Fruit fly (Drosophila melanogaster) whole organism, prepupa: ENCODE results near the gene mtTFB2.

Experiments used
- Blimp-1 ChIP-seq: fragments of 200-800 bp; sonication (Bioruptor generic); optimal IDR thresholded peaks from 3 replicates; lab custom pipeline; 2017; ENCODE audit warnings: missing biosample characterization, missing genetic modification characterization, mild to moderate bottlenecking, moderate library complexity, missing genetic modification reagents
- CG10631 ChIP-seq: fragments of 200-800 bp; sonication (Bioruptor generic); optimal IDR thresholded peaks from 2 replicates; lab custom pipeline; 2016; ENCODE audit warnings: missing biosample characterization, missing genetic modification characterization
- CG10669 ChIP-seq: fragments of 200-800 bp; sonication (Bioruptor generic); optimal IDR thresholded peaks from 3 replicates; lab custom pipeline; 2018; ENCODE audit warnings: missing biosample characterization, mild to moderate bottlenecking, missing genetic modification characterization, moderate library complexity
- CG11902 ChIP-seq: fragments of 200-800 bp; sonication (Bioruptor generic); optimal IDR thresholded peaks from 3 replicates; lab custom pipeline; 2016; ENCODE audit warnings: missing biosample characterization, missing genetic modification characterization
- CG3032 ChIP-seq: fragments of 200-800 bp; optimal IDR thresholded peaks from 2 replicates; lab custom pipeline; 2019; ENCODE audit warnings: missing biosample characterization, mild to moderate bottlenecking, missing genetic modification characterization, moderate library complexity
- CG31627 ChIP-seq: fragments of 200-800 bp; sonication (Bioruptor generic); optimal IDR thresholded peaks from 3 replicates; lab custom pipeline; 2016; ENCODE audit warnings: missing biosample characterization, missing genetic modification characterization
- CG32006 ChIP-seq: fragments of 200-800 bp; sonication (Bioruptor generic); optimal IDR thresholded peaks from 3 replicates; lab custom pipeline; 2017; ENCODE audit warnings: missing biosample characterization, mild to moderate bottlenecking, missing genetic modification characterization
- CG34406 ChIP-seq: fragments of 200-800 bp; sonication (Bioruptor generic); optimal IDR thresholded peaks from 3 replicates; lab custom pipeline; 2016; ENCODE audit warnings: missing biosample characterization, missing genetic modification characterization
- CG3919 ChIP-seq: fragments of 200-800 bp; sonication (Bioruptor generic); optimal IDR thresholded peaks from 3 replicates; lab custom pipeline; 2016; ENCODE audit warnings: missing biosample characterization, missing genetic modification characterization
- CG6163 ChIP-seq: fragments of 200-800 bp; sonication (Bioruptor generic); IDR thresholded peaks from 3 replicates; pipeline ENCODE4 v1.3.6; 2022; ENCODE audit warnings: missing biosample characterization, missing genetic modification characterization
- CG6792 ChIP-seq: fragments of 200-800 bp; sonication (Bioruptor generic); optimal IDR thresholded peaks from 3 replicates; lab custom pipeline; 2016; ENCODE audit warnings: missing biosample characterization, missing genetic modification characterization
- CG6808 ChIP-seq: fragments of 200-800 bp; sonication (Bioruptor generic); optimal IDR thresholded peaks from 3 replicates; lab custom pipeline; 2017; ENCODE audit warnings: missing biosample characterization, missing genetic modification characterization, mild to moderate bottlenecking, moderate library complexity, missing genetic modification reagents
- CG6854 ChIP-seq: fragments of 200-800 bp; sonication (Bioruptor generic); optimal IDR thresholded peaks from 2 replicates; lab custom pipeline; 2017; ENCODE audit warnings: missing biosample characterization, mild to moderate bottlenecking, missing genetic modification characterization
- CG7368 ChIP-seq: fragments of 200-800 bp; sonication (Bioruptor generic); optimal IDR thresholded peaks from 3 replicates; lab custom pipeline; 2016; ENCODE audit warnings: missing biosample characterization, missing genetic modification characterization
- CG8119 ChIP-seq: fragments of 200-800 bp; sonication (Bioruptor generic); IDR thresholded peaks from 3 replicates; pipeline ENCODE4 v1.3.6; 2022; ENCODE audit warnings: missing biosample characterization, missing genetic modification characterization
- CG8632 ChIP-seq: fragments of 200-800 bp; sonication (Bioruptor generic); optimal IDR thresholded peaks from 3 replicates; lab custom pipeline; 2016; ENCODE audit warnings: missing biosample characterization, missing genetic modification characterization
- Eip78C ChIP-seq: fragments of 200-800 bp; sonication (Bioruptor generic); peaks from one replicate; lab custom pipeline; 2016; ENCODE audit warnings: missing biosample characterization, missing genetic modification characterization
- Eip93F ChIP-seq: fragments of 200-800 bp; sonication (Bioruptor generic); optimal IDR thresholded peaks from 2 replicates; lab custom pipeline; 2016; ENCODE audit warnings: missing biosample characterization, mild to moderate bottlenecking, missing genetic modification characterization
- Ets21C ChIP-seq: fragments of 200-800 bp; sonication (Bioruptor generic); optimal IDR thresholded peaks from 3 replicates; lab custom pipeline; 2016; ENCODE audit warnings: missing biosample characterization, missing genetic modification characterization
- Gug ChIP-seq: fragments of 200-800 bp; sonication (Bioruptor generic); IDR thresholded peaks from 2 replicates; pipeline ENCODE4 v1.3.6; 2022; ENCODE audit warnings: missing biosample characterization, missing genetic modification characterization
- Hr38 ChIP-seq: sonication (Bioruptor generic); optimal IDR thresholded peaks from 2 replicates; lab custom pipeline; 2016; ENCODE audit warnings: missing biosample characterization, missing genetic modification characterization
- Hr39 ChIP-seq: fragments of 200-800 bp; sonication (Bioruptor generic); optimal IDR thresholded peaks from 2 replicates; lab custom pipeline; 2016; ENCODE audit warnings: missing biosample characterization, missing genetic modification characterization
- Lpt ChIP-seq: fragments of 200-800 bp; sonication (Bioruptor generic); optimal IDR thresholded peaks from 3 replicates; lab custom pipeline; 2016; ENCODE audit warnings: missing biosample characterization, missing genetic modification characterization
- OdsH ChIP-seq: fragments of 200-800 bp; sonication (Bioruptor generic); optimal IDR thresholded peaks from 3 replicates; lab custom pipeline; 2016; ENCODE audit warnings: missing biosample characterization, missing genetic modification characterization
- Sox102F ChIP-seq: fragments of 200-800 bp; sonication (Bioruptor generic); optimal IDR thresholded peaks from 2 replicates; lab custom pipeline; 2016; ENCODE audit warnings: missing biosample characterization, mild to moderate bottlenecking, missing genetic modification characterization
- Sox14 ChIP-seq: fragments of 200-800 bp; sonication (Bioruptor generic); optimal IDR thresholded peaks from 3 replicates; lab custom pipeline; 2016; ENCODE audit warnings: missing biosample characterization, missing genetic modification characterization
- achi ChIP-seq: fragments of 200-800 bp; sonication (Bioruptor generic); optimal IDR thresholded peaks from 3 replicates; lab custom pipeline; 2016; ENCODE audit warnings: missing biosample characterization, missing genetic modification characterization
- acj6 ChIP-seq: fragments of 200-800 bp; sonication (Bioruptor generic); optimal IDR thresholded peaks from 3 replicates; lab custom pipeline; 2016; ENCODE audit warnings: missing biosample characterization, missing genetic modification characterization
- cyc ChIP-seq: fragments of 200-800 bp; sonication (Bioruptor generic); optimal IDR thresholded peaks from 3 replicates; lab custom pipeline; 2016; ENCODE audit warnings: missing biosample characterization, missing genetic modification characterization
- dac ChIP-seq: fragments of 200-800 bp; sonication (Bioruptor generic); optimal IDR thresholded peaks from 2 replicates; lab custom pipeline; 2017; ENCODE audit warnings: missing biosample characterization, mild to moderate bottlenecking, missing genetic modification characterization
- eg ChIP-seq: fragments of 200-800 bp; sonication (Bioruptor generic); IDR thresholded peaks from 3 replicates; pipeline ENCODE4 v1.3.6; 2022; ENCODE audit warnings: missing biosample characterization, missing genetic modification characterization
- esn ChIP-seq: fragments of 200-800 bp; sonication (Bioruptor generic); optimal IDR thresholded peaks from 2 replicates; lab custom pipeline; 2016; ENCODE audit warnings: missing biosample characterization, mild to moderate bottlenecking, missing genetic modification characterization, moderate library complexity
- fd59A ChIP-seq: fragments of 200-800 bp; sonication (Bioruptor generic); optimal IDR thresholded peaks from 2 replicates; lab custom pipeline; 2017; ENCODE audit warnings: missing biosample characterization, mild to moderate bottlenecking, missing genetic modification characterization, missing genetic modification reagents
- fd85E ChIP-seq: fragments of 200-800 bp; sonication (Bioruptor generic); optimal IDR thresholded peaks from 3 replicates; lab custom pipeline; 2016; ENCODE audit warnings: missing biosample characterization, missing genetic modification characterization
- fkh ChIP-seq: fragments of 200-800 bp; sonication (Bioruptor generic); optimal IDR thresholded peaks from 3 replicates; lab custom pipeline; 2017; ENCODE audit warnings: missing biosample characterization, mild to moderate bottlenecking, missing genetic modification characterization, moderate library complexity
- pdm3 ChIP-seq: fragments of 200-800 bp; sonication (Bioruptor generic); optimal IDR thresholded peaks from 3 replicates; lab custom pipeline; 2016; ENCODE audit warnings: missing biosample characterization, missing genetic modification characterization
- salr ChIP-seq, 2 experiments: fragments of 200-800 bp; sonication (Bioruptor generic); optimal IDR thresholded peaks; 3 replicates each; lab custom pipeline; 2016 to 2018; ENCODE audit warnings: missing biosample characterization in 2 of 2, missing genetic modification characterization in 2 of 2, mild to moderate bottlenecking in 1 of 2
- svp ChIP-seq: fragments of 200-800 bp; sonication (Bioruptor generic); peaks from one replicate; lab custom pipeline; 2016; ENCODE audit warnings: missing biosample characterization, missing genetic modification characterization
- vri ChIP-seq: fragments of 200-800 bp; sonication (Bioruptor generic); optimal IDR thresholded peaks from 3 replicates; lab custom pipeline; 2016; ENCODE audit warnings: missing biosample characterization, mild to moderate bottlenecking, missing genetic modification characterization

mtTFB2 gene

dm6 chr3R:10035765-10036164 is 9.6 kb upstream of the mtTFB2 start:
- TF ChIP-seq CG11902 (GFP tag; lab: Kevin White, UChicago) (no peak), CG8119 (GFP tag; lab: Robert Waterston, UW) (no peak), pdm3 (GFP tag; lab: Kevin White, UChicago) (no peak), CG31627 (GFP tag; lab: Kevin White, UChicago) (no peak), Gug (GFP tag; lab: Robert Waterston, UW) (no peak), svp (GFP tag; lab: Kevin White, UChicago) (peak; percentile 54), CG6854 (no peak), CG3032 (tag; lab: Kevin White, UChicago) (no peak), fkh (GFP tag; lab: Kevin White, UChicago) (peak; percentile 14), CG10669 (GFP tag; lab: Kevin White, UChicago) (no peak), Eip93F (GFP tag; lab: Kevin White, UChicago) (peak; percentile 35)

dm6 chr3R:10039188-10039587 is 6.2 kb upstream of the mtTFB2 start:
- no peak for TF ChIP-seq esn
- no peak for TF ChIP-seq CG34406
- TF ChIP-seq Sox14 (GFP tag; lab: Kevin White, UChicago), result peak; percentile 66
- peak; percentile 8 for TF ChIP-seq svp (GFP tag; lab: Kevin White, UChicago)
- TF ChIP-seq CG8632, result no peak
- peak; percentile 27 for TF ChIP-seq Eip93F (GFP tag; lab: Kevin White, UChicago)
- TF ChIP-seq cyc (GFP tag; lab: Kevin White, UChicago), result no peak
- no peak for TF ChIP-seq CG7368
- TF ChIP-seq acj6 (GFP tag; lab: Kevin White, UChicago), result no peak
- TF ChIP-seq CG32006 (GFP tag; lab: Kevin White, UChicago), result no peak
- no peak for TF ChIP-seq Lpt
- TF ChIP-seq, all 60 proteins: peak for 3

dm6 chr3R:10040505-10040904 is 4.9 kb upstream of the mtTFB2 start:
- no peak for TF ChIP-seq CG11902 (GFP tag; lab: Kevin White, UChicago)
- TF ChIP-seq Eip93F (GFP tag; lab: Kevin White, UChicago), result peak; percentile 60
- no peak for TF ChIP-seq CG8119 (GFP tag; lab: Robert Waterston, UW)
- no peak for TF ChIP-seq Sox102F (GFP tag; lab: Kevin White, UChicago)
- no peak for TF ChIP-seq fd59A
- TF ChIP-seq svp (GFP tag; lab: Kevin White, UChicago), result peak; percentile 97
- no peak for TF ChIP-seq CG10631 (GFP tag; lab: Kevin White, UChicago)
- no peak for TF ChIP-seq achi (GFP tag; lab: Kevin White, UChicago)
- peak; percentile 59 for TF ChIP-seq vri (GFP tag; lab: Kevin White, UChicago)
- TF ChIP-seq Hr39 (GFP tag; lab: Kevin White, UChicago), result no peak
- TF ChIP-seq OdsH (GFP tag; lab: Kevin White, UChicago), result no peak
- no peak for TF ChIP-seq fd85E (GFP tag; lab: Kevin White, UChicago)
- no peak for TF ChIP-seq CG6808 (GFP tag; lab: Kevin White, UChicago)
- TF ChIP-seq CG31627 (GFP tag; lab: Kevin White, UChicago), result no peak

- TF ChIP-seq esn (peak; percentile 9), fkh (GFP tag; lab: Kevin White, UChicago) (peak; percentile 22), CG6163 (GFP tag; lab: Robert Waterston, UW) (peak; percentile 11; the same call in 1 of the 3 replicates), Eip78C (no peak)
Measured at dm6 chr3R:10042024-10042663, 3.2 kb upstream of the mtTFB2 start.

dm6 chr3R:10042664-10043372 is 2.6 kb upstream of the mtTFB2 start, which contains the start of the genes Mical and CG3909:
Mical (minus strand) TSS chr3R:10042895.
CG3909 (plus strand) TSS chr3R:10043270.
- TF ChIP-seq dac (GFP tag; lab: Kevin White, UChicago), result no peak
- peak; percentile 76 for TF ChIP-seq CG8632
- TF ChIP-seq Hr38 (GFP tag; lab: Kevin White, UChicago), result no peak
- no peak for TF ChIP-seq CG6854
- peak; percentile 69 for TF ChIP-seq Hr39 (GFP tag; lab: Kevin White, UChicago)
- TF ChIP-seq salr (GFP tag; optimal IDR thresholded peaks at IDR 0.05; lab: Kevin White, UChicago), result peak in 1 of 2 experiments; percentile 82
- TF ChIP-seq CG7368, result peak; percentile 80
- peak; percentile 38 for TF ChIP-seq CG11902 (GFP tag; lab: Kevin White, UChicago)
- TF ChIP-seq CG3919 (GFP tag; lab: Kevin White, UChicago), result peak; percentile 76
- TF ChIP-seq esn, result peak; percentile 81
- peak; percentile 78 for TF ChIP-seq CG6792
- TF ChIP-seq eg (GFP tag; lab: Robert Waterston, UW), result peak; percentile 92
- TF ChIP-seq Blimp-1 (GFP tag; lab: Kevin White, UChicago), result peak; percentile 39
- TF ChIP-seq CG10631 (GFP tag; lab: Kevin White, UChicago), result peak; percentile 88
- TF ChIP-seq CG8119 (GFP tag; lab: Robert Waterston, UW), result peak; percentile 85
- peak; percentile 25 for TF ChIP-seq Sox14 (GFP tag; lab: Kevin White, UChicago)
- TF ChIP-seq fd85E (GFP tag; lab: Kevin White, UChicago), result no peak
- peak; percentile 82 for TF ChIP-seq achi (GFP tag; lab: Kevin White, UChicago)
- peak; percentile 43 for TF ChIP-seq Ets21C
- peak; percentile 85 for TF ChIP-seq CG6163 (GFP tag; lab: Robert Waterston, UW)
